Fruit fly (Drosophila melanogaster): ENCODE results near the gene RhoGAP71E.

DNA sequence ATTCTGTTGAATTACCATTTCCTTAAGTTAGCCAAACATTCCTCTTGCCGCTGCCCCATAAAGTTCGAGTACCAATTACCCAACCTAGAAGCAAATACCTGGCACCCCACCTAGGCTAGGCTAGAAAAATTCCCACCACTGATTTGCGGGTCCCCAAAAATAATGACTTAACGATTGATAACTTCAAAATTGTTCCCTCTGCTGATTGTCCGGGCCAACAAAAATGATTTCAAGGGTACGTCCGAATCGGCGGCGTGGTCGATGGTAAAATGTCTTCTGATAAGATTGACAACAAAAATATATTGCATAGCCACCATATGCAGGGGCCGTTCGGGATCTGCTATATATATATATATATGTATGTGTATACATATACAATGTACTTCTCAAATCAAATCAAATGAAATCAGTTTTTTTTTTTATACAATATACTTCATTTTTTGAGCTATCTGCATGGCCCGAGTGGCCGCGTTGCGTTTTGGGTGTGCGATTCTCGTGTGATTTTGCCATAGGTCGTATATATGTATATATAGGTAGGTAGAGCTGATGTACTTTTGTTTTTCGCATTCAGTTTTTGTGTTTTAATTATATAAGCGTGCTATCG is 41.4 kb upstream of the RhoGAP71E start:
- TF ChIP-seq CG8478 (optimal IDR thresholded peaks at IDR 0.05) (no peak), pan (optimal IDR thresholded peaks at IDR 0.05) (peak; percentile 32), psq (optimal IDR thresholded peaks at IDR 0.05) (no peak)
